Worm (Caenorhabditis elegans): ENCODE results near the gene F43E2.11.
A peak's percentile ranks its signal among the peaks of the same experiment; 100 is the strongest.

Gene F43E2.11

DNA sequence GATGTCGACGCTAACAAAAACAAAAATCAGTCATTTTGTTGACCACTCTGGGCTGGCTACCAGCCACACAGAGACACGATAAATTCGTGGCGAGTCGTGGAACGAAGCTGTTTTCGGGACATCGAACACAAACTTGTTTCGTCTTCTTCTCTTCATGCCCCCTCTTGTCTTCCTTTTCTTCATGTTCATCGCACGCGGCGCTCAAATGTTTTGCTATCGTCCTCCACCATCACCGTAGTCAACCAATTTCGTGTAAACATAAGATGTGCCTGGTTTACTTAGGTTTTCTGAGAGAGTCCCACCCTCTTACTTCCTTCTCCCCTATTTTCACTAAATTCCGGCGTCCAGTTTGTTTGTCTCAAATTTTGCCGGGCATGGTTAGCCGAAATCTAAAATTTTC lies 20.2 kb upstream of the F43E2.11 start:
- TF ChIP-seq nhr-11 (tag; optimal IDR thresholded peaks at IDR 0.05) (no peak), nhr-10 (tag; optimal IDR thresholded peaks at IDR 0.05) (no peak), nhr-25 (tag; optimal IDR thresholded peaks at IDR 0.05) (no peak), lin-11 (tag; optimal IDR thresholded peaks at IDR 0.05) (no peak), mdl-1 (tag; optimal IDR thresholded peaks at IDR 0.05) (no peak), fos-1 (tag; optimal IDR thresholded peaks at IDR 0.05) (no peak), nhr-237 (tag; optimal IDR thresholded peaks at IDR 0.05) (no peak), ceh-16 (tag; optimal IDR thresholded peaks at IDR 0.05) (no peak), lin-39 (tag; optimal IDR thresholded peaks at IDR 0.05) (no peak), nhr-12 (tag; optimal IDR thresholded peaks at IDR 0.05) (no peak), alr-1 (tag; optimal IDR thresholded peaks at IDR 0.05) (no peak), ama-1 (optimal IDR thresholded peaks at IDR 0.05) (no peak), nhr-129 (tag; optimal IDR thresholded peaks at IDR 0.05) (no peak), unc-55 (GFP tag; optimal IDR thresholded peaks at IDR 0.05) (no peak), R02D3.7 (tag; optimal IDR thresholded peaks at IDR 0.05) (no peak), sma-3 (GFP tag; optimal IDR thresholded peaks at IDR 0.05) (no peak), ztf-4 (tag; optimal IDR thresholded peaks at IDR 0.05) (no peak), C34F6.9 (tag; optimal IDR thresholded peaks at IDR 0.05) (no peak), Y55F3AM.14 (GFP tag; optimal IDR thresholded peaks at IDR 0.05) (no peak), lsy-2 (tag; optimal IDR thresholded peaks at IDR 0.05) (no peak)

DNA sequence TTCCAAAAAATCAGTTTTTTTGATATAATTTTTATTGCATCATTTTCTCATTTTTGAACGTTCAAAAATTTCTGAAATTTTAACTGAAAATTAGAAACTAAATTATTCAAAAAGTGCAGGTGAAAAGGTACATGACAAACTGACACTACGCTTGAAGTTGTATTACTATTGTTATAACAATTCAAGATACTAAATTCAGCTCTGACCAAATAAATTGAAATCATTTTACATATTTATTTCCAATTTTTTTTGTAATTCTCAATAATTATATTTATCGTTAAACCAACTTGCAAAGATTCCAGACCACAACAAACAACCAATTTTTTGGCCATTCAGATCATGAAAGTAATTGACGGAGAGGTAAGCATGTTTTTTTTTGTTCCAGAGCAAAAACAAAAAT lies 15.3 kb upstream of the F43E2.11 start, which contains the start of gene sre-3:
Gene sre-3, plus strand, starts transcription at position 301 of the 400 bp plus-strand sequence.
- TF ChIP-seq nhr-237 (tag; optimal IDR thresholded peaks at IDR 0.05), result no peak
- TF ChIP-seq unc-39 (tag; optimal IDR thresholded peaks at IDR 0.05), result no peak
- TF ChIP-seq lin-39 (tag; optimal IDR thresholded peaks at IDR 0.05), result no peak
- no peak for TF ChIP-seq ceh-82 (tag; optimal IDR thresholded peaks at IDR 0.05)
- no peak for TF ChIP-seq mab-5 (tag; optimal IDR thresholded peaks at IDR 0.05)
- no peak for TF ChIP-seq R02D3.7 (tag; optimal IDR thresholded peaks at IDR 0.05)
- TF ChIP-seq nhr-21 (tag; optimal IDR thresholded peaks at IDR 0.05), result no peak
- TF ChIP-seq lsy-2 (tag; optimal IDR thresholded peaks at IDR 0.05), result no peak
- TF ChIP-seq nhr-6 (tag; optimal IDR thresholded peaks at IDR 0.05), result no peak

DNA sequence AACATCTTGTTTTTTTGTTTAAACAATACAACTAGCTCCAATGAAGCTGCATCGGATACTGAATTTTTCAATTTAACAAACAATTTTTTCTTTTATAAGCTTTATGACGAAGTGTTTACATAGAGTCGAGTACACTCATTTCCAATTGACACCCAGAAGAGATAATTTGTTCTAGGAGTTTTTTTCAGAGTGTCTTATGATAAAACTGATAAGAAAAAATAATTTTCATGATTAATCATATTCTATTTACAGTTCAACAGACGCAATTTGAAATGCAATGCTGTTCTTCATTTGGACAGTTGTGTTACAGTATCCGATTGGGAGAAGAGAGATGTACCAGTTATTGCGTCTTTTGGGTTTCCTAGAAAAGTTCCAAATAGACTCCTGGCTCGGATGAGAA lies 11.9 kb upstream of the F43E2.11 start:
- TF ChIP-seq C34F6.9 (tag; optimal IDR thresholded peaks at IDR 0.05) (no peak), Y55F3AM.14 (GFP tag; optimal IDR thresholded peaks at IDR 0.05) (no peak), sma-3 (GFP tag; optimal IDR thresholded peaks at IDR 0.05) (no peak), ztf-1 (GFP tag; conservative IDR thresholded peaks at IDR 0.05) (no peak), fos-1 (tag; optimal IDR thresholded peaks at IDR 0.05) (peak; percentile 51), skn-1 (tag; optimal IDR thresholded peaks at IDR 0.05) (no peak)

DNA sequence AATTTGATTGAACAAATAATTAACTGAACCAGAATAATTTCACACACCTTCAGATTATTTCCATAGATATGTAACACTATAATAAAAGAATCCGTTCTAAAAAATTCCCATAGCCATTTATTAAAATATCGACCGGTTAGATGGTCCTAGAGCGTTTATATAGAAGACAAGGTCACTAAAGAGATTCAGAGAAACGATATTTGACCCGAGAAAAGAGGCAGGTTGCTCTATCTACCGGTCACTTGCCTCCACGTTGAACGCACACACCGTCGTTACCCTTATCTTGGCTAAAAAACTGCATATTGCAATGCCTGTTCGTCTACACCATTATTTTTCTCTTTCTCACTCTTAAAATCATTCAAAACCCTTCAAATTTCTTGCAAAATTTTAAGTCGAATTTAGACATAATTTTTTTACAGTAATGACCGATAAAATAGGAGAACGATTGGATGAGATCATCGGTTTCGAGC lies 11.1 kb upstream of the F43E2.11 start, which contains the start of gene C07D10.5:
Gene C07D10.5, plus strand, starts transcription at position 420 of the 470 bp plus-strand sequence.
- TF ChIP-seq mab-5 (tag; optimal IDR thresholded peaks at IDR 0.05), result no peak
- no peak for TF ChIP-seq elt-1 (tag; optimal IDR thresholded peaks at IDR 0.05)
- no peak for TF ChIP-seq gmeb-1 (tag; optimal IDR thresholded peaks at IDR 0.05)
- TF ChIP-seq F13H6.1 (tag; optimal IDR thresholded peaks at IDR 0.05), result no peak
- TF ChIP-seq lin-11 (tag; optimal IDR thresholded peaks at IDR 0.05), result no peak
- TF ChIP-seq R02D3.7 (tag; optimal IDR thresholded peaks at IDR 0.05), result no peak
- no peak for TF ChIP-seq sma-3 (GFP tag; optimal IDR thresholded peaks at IDR 0.05)
- no peak for TF ChIP-seq ztf-11 (tag; optimal IDR thresholded peaks at IDR 0.05)
- no peak for TF ChIP-seq egl-27 (tag; optimal IDR thresholded peaks at IDR 0.05)
- TF ChIP-seq nhr-23 (tag; optimal IDR thresholded peaks at IDR 0.05), result no peak
- TF ChIP-seq blmp-1 (tag; optimal IDR thresholded peaks at IDR 0.05; ENCODE audit: insufficient read depth), result no peak
- no peak for TF ChIP-seq lsy-2 (tag; optimal IDR thresholded peaks at IDR 0.05)
- no peak for TF ChIP-seq elt-3 (tag; optimal IDR thresholded peaks at IDR 0.05)
- no peak for TF ChIP-seq lin-13 (GFP tag; optimal IDR thresholded peaks at IDR 0.05)
- no peak for TF ChIP-seq snpc-4 (tag; optimal IDR thresholded peaks at IDR 0.05)
- no peak for TF ChIP-seq crh-2 (tag; optimal IDR thresholded peaks at IDR 0.05)
- no peak for TF ChIP-seq nhr-25 (tag; optimal IDR thresholded peaks at IDR 0.05)
